Fruit fly (Drosophila melanogaster) whole organism, embryonic: ENCODE results near the gene CG5568.

Source experiments
- Abd-B ChIP-seq: fragments of 200-800 bp; sonication (Bioruptor generic); optimal IDR thresholded peaks from 2 replicates; lab custom pipeline; 2018; ENCODE audit warnings: missing biosample characterization, mild to moderate bottlenecking, missing genetic modification characterization, moderate library complexity
- B-H1 ChIP-seq: fragments of 200-800 bp; sonication (Bioruptor generic); IDR thresholded peaks from 3 replicates; pipeline ENCODE4 v1.3.6; 2022; ENCODE audit warnings: missing biosample characterization, missing genetic modification characterization
- Bgb ChIP-seq: fragments of 200-800 bp; sonication (Bioruptor generic); IDR thresholded peaks from 2 replicates; pipeline ENCODE4 v1.3.6; 2022; ENCODE audit warnings: missing biosample characterization, missing genetic modification characterization; ENCODE audit not compliant: partially characterized antibody
- CG10267 ChIP-seq: fragments of 200-800 bp; sonication (Bioruptor generic); optimal IDR thresholded peaks from 2 replicates; lab custom pipeline; 2018; ENCODE audit warnings: missing biosample characterization, mild to moderate bottlenecking, missing genetic modification characterization, moderate library complexity
- CG10654 ChIP-seq: fragments of 200-800 bp; sonication (Bioruptor generic); optimal IDR thresholded peaks from 2 replicates; lab custom pipeline; 2016; ENCODE audit warnings: missing biosample characterization, missing genetic modification characterization
- CG12104 ChIP-seq: fragments of 200-800 bp; sonication (Bioruptor generic); optimal IDR thresholded peaks from 3 replicates; lab custom pipeline; 2016; ENCODE audit warnings: missing biosample characterization, missing genetic modification characterization
- CG1233 ChIP-seq: fragments of 200-800 bp; sonication (Bioruptor generic); optimal IDR thresholded peaks from 4 replicates; lab custom pipeline; 2018; ENCODE audit warnings: missing biosample characterization, mild to moderate bottlenecking, missing genetic modification characterization
- CG14710 ChIP-seq: fragments of 200-800 bp; sonication (Bioruptor generic); optimal IDR thresholded peaks from 3 replicates; lab custom pipeline; 2019; ENCODE audit warnings: missing biosample characterization, mild to moderate bottlenecking, missing genetic modification characterization, moderate library complexity
- CG17802 ChIP-seq: fragments of 200-800 bp; sonication (Bioruptor generic); optimal IDR thresholded peaks from 2 replicates; lab custom pipeline; 2018; ENCODE audit warnings: missing biosample characterization, mild to moderate bottlenecking, missing genetic modification characterization, moderate library complexity
- CG18011 ChIP-seq: fragments of 200-800 bp; sonication (Bioruptor generic); optimal IDR thresholded peaks from 2 replicates; lab custom pipeline; 2017; ENCODE audit warnings: missing biosample characterization, missing genetic modification characterization, mild to moderate bottlenecking, moderate library complexity, missing genotype
- CG2712 ChIP-seq: fragments of 200-800 bp; optimal IDR thresholded peaks from 3 replicates; lab custom pipeline; 2019; ENCODE audit warnings: missing biosample characterization, mild to moderate bottlenecking, missing genetic modification characterization, moderate library complexity
- CG31224 ChIP-seq: fragments of 200-800 bp; sonication (Bioruptor generic); IDR thresholded peaks from 2 replicates; pipeline ENCODE4 v1.3.6; 2022; ENCODE audit warnings: missing biosample characterization, missing genetic modification characterization
- CG33213 ChIP-seq: fragments of 200-800 bp; sonication (Bioruptor generic); optimal IDR thresholded peaks from 3 replicates; lab custom pipeline; 2016; ENCODE audit warnings: missing biosample characterization, missing genetic modification characterization
- CG4820 ChIP-seq: fragments of 200-800 bp; sonication (Bioruptor generic); optimal IDR thresholded peaks from 3 replicates; lab custom pipeline; 2016; ENCODE audit warnings: missing biosample characterization, missing genetic modification characterization
- CG5953 ChIP-seq: fragments of 200-800 bp; sonication (Bioruptor generic); IDR thresholded peaks from 2 replicates; pipeline ENCODE4 v1.3.6; 2022; ENCODE audit warnings: missing biosample characterization, missing genetic modification characterization
- CG6791 ChIP-seq: fragments of 200-800 bp; sonication (Bioruptor generic); IDR thresholded peaks from 3 replicates; pipeline ENCODE4 v1.3.6; 2022; ENCODE audit warnings: missing biosample characterization, missing genetic modification characterization; ENCODE audit not compliant: partially characterized antibody
- CG7357 ChIP-seq: fragments of 200-800 bp; sonication (Bioruptor generic); IDR thresholded peaks from 3 replicates; pipeline ENCODE4 v1.3.6; 2022; ENCODE audit warnings: missing biosample characterization, missing genetic modification characterization
- CG7786 ChIP-seq: fragments of 200-800 bp; sonication (Bioruptor generic); optimal IDR thresholded peaks from 2 replicates; lab custom pipeline; 2016; ENCODE audit warnings: missing biosample characterization, missing genetic modification characterization
- CG8944 ChIP-seq: fragments of 200-800 bp; sonication (Bioruptor generic); optimal IDR thresholded peaks from 3 replicates; lab custom pipeline; 2016; ENCODE audit warnings: missing biosample characterization, missing genetic modification characterization
- Hey ChIP-seq: fragments of 200-800 bp; sonication (Bioruptor generic); optimal IDR thresholded peaks from 3 replicates; lab custom pipeline; 2018; ENCODE audit warnings: missing biosample characterization, mild to moderate bottlenecking, missing genetic modification characterization
- HmgD ChIP-seq: fragments of 200-800 bp; sonication (Bioruptor generic); optimal IDR thresholded peaks from 3 replicates; lab custom pipeline; 2016; ENCODE audit warnings: missing biosample characterization, missing genetic modification characterization
- HmgZ ChIP-seq: fragments of 200-800 bp; sonication (Bioruptor generic); optimal IDR thresholded peaks from 2 replicates; lab custom pipeline; 2018; ENCODE audit warnings: missing biosample characterization, mild to moderate bottlenecking, missing genetic modification characterization
- Max ChIP-seq: fragments of 200-800 bp; sonication (Bioruptor generic); optimal IDR thresholded peaks from 2 replicates; lab custom pipeline; 2016; ENCODE audit warnings: missing biosample characterization, mild to moderate bottlenecking, missing genetic modification characterization
- Med ChIP-seq: fragments of 200-800 bp; sonication (Bioruptor generic); peaks from one replicate; lab custom pipeline; 2016; ENCODE audit warnings: missing biosample characterization, missing genetic modification characterization, mild to moderate bottlenecking, inconsistent platforms, moderate library complexity
- Oaz ChIP-seq: fragments of 200-800 bp; sonication (Bioruptor generic); IDR thresholded peaks from 2 replicates; pipeline ENCODE4 v1.3.6; 2022; ENCODE audit warnings: missing biosample characterization, missing genetic modification characterization
- Usf ChIP-seq: fragments of 200-800 bp; sonication (Bioruptor generic); optimal IDR thresholded peaks from 2 replicates; lab custom pipeline; 2017; ENCODE audit warnings: missing genotype, missing biosample characterization, missing genetic modification characterization
- abd-A ChIP-seq: fragments of 200-800 bp; sonication (Bioruptor generic); optimal IDR thresholded peaks from 3 replicates; lab custom pipeline; 2019; ENCODE audit warnings: missing biosample characterization, mild to moderate bottlenecking, missing genetic modification characterization, moderate library complexity
- amos ChIP-seq: fragments of 200-800 bp; sonication (Bioruptor generic); IDR thresholded peaks from 2 replicates; pipeline ENCODE4 v1.3.6; 2022; ENCODE audit warnings: missing biosample characterization, missing genetic modification characterization; ENCODE audit not compliant: partially characterized antibody
- bbx ChIP-seq: fragments of 200-800 bp; sonication (Bioruptor generic); IDR thresholded peaks from 2 replicates; pipeline ENCODE4 v1.3.6; 2022; ENCODE audit warnings: missing biosample characterization, missing genetic modification characterization; ENCODE audit not compliant: partially characterized antibody
- crp ChIP-seq, 2 experiments: fragments of 200-800 bp; sonication (Bioruptor generic); optimal IDR thresholded peaks; 2 replicates in 1 of 2; 3 replicates in 1 of 2; lab custom pipeline; 2017; ENCODE audit warnings: missing biosample characterization in 2 of 2, missing genetic modification characterization in 2 of 2, mild to moderate bottlenecking in 1 of 2, moderate library complexity in 1 of 2
- disco-r ChIP-seq: fragments of 200-800 bp; sonication (Bioruptor generic); optimal IDR thresholded peaks from 2 replicates; lab custom pipeline; 2016; ENCODE audit warnings: missing biosample characterization, missing genetic modification characterization
- eve ChIP-seq, 2 experiments: fragments of >200 bp; optimal IDR thresholded peaks; 2 replicates each; lab custom pipeline; 2017; ENCODE audit warnings: missing biosample characterization in 2 of 2, missing genetic modification characterization in 2 of 2
- grau ChIP-seq: fragments of 200-800 bp; optimal IDR thresholded peaks from 3 replicates; lab custom pipeline; 2019; ENCODE audit warnings: missing biosample characterization, mild to moderate bottlenecking, missing genetic modification characterization, moderate library complexity
- ham ChIP-seq: fragments of 200-800 bp; sonication (Bioruptor generic); IDR thresholded peaks from 2 replicates; pipeline ENCODE4 v1.3.6; 2022; ENCODE audit warnings: missing biosample characterization, missing genetic modification characterization
- hb ChIP-seq: fragments of 200-800 bp; sonication (Bioruptor generic); IDR thresholded peaks from 3 replicates; pipeline ENCODE4 v1.3.6; 2022; ENCODE audit warnings: missing biosample characterization, missing genetic modification characterization; ENCODE audit not compliant: partially characterized antibody
- hth ChIP-seq: fragments of >200 bp; optimal IDR thresholded peaks from 2 replicates; lab custom pipeline; 2017; ENCODE audit warnings: inconsistent platforms
- kni ChIP-seq: fragments of 200-800 bp; sonication (Bioruptor generic); optimal IDR thresholded peaks from 3 replicates; lab custom pipeline; 2017; ENCODE audit warnings: mild to moderate bottlenecking, missing biosample characterization, missing genetic modification reagents, missing genetic modification characterization
- luna ChIP-seq: fragments of 200-800 bp; sonication (Bioruptor generic); optimal IDR thresholded peaks from 2 replicates; lab custom pipeline; 2016; ENCODE audit warnings: missing biosample characterization, missing genetic modification characterization
- nerfin-1 ChIP-seq: fragments of 200-800 bp; sonication (Bioruptor generic); optimal IDR thresholded peaks from 3 replicates; lab custom pipeline; 2019; ENCODE audit warnings: missing biosample characterization, mild to moderate bottlenecking, missing genetic modification characterization, moderate library complexity
- nmo ChIP-seq: fragments of 200-800 bp; sonication (Bioruptor generic); optimal IDR thresholded peaks from 2 replicates; lab custom pipeline; 2018; ENCODE audit warnings: missing biosample characterization, mild to moderate bottlenecking, missing genetic modification characterization, moderate library complexity
- pho ChIP-seq: fragments of 200-800 bp; sonication (Bioruptor generic); optimal IDR thresholded peaks from 2 replicates; lab custom pipeline; 2016; ENCODE audit warnings: missing biosample characterization, missing genetic modification characterization
- row ChIP-seq: fragments of 200-800 bp; sonication (Bioruptor generic); IDR thresholded peaks from 3 replicates; pipeline ENCODE4 v1.3.6; 2022; ENCODE audit warnings: missing biosample characterization, missing genetic modification characterization
- sens ChIP-seq: fragments of 200-800 bp; sonication (Bioruptor generic); peaks from one replicate; lab custom pipeline; 2016; ENCODE audit warnings: missing biosample characterization, missing genetic modification characterization
- sens-2 ChIP-seq: fragments of 200-800 bp; sonication (Bioruptor generic); IDR thresholded peaks from 2 replicates; pipeline ENCODE4 v1.3.6; 2022; ENCODE audit warnings: missing biosample characterization, missing genetic modification characterization
- tap ChIP-seq: fragments of 200-800 bp; optimal IDR thresholded peaks from 3 replicates; lab custom pipeline; 2019; ENCODE audit warnings: missing biosample characterization, mild to moderate bottlenecking, missing genetic modification characterization, moderate library complexity
- unc-4 ChIP-seq: fragments of 200-800 bp; sonication (Bioruptor generic); IDR thresholded peaks from 2 replicates; pipeline ENCODE4 v1.3.6; 2022; ENCODE audit warnings: missing biosample characterization, missing genetic modification characterization; ENCODE audit not compliant: partially characterized antibody
- vnd ChIP-seq: fragments of 200-800 bp; sonication (Bioruptor generic); IDR thresholded peaks from 3 replicates; pipeline ENCODE4 v1.3.6; 2022; ENCODE audit warnings: missing biosample characterization, missing genetic modification characterization; ENCODE audit not compliant: partially characterized antibody
- vvl ChIP-seq: fragments of 200-800 bp; sonication (Bioruptor generic); IDR thresholded peaks from 2 replicates; pipeline ENCODE4 v1.3.6; 2022; ENCODE audit warnings: missing biosample characterization, missing genetic modification characterization

CG5568 gene

dm6 chr3L:5897228-5897688 is 26.0 kb downstream of the CG5568 start, which contains the start of the genes PolE2 and CG5592 (continued):
- TF ChIP-seq amos (GFP tag; lab: Robert Waterston, UW) = peak; percentile 26; the same call in 1 of the 2 replicates
- peak; percentile 50 for TF ChIP-seq bbx (GFP tag; lab: Robert Waterston, UW)

- TF ChIP-seq abd-A (tag; lab: Kevin White, UChicago) (no peak), Oaz (GFP tag; lab: Robert Waterston, UW) (no peak), Bgb (GFP tag; lab: Robert Waterston, UW) (peak; percentile 37; the same call in 1 of the 2 replicates), CG6791 (GFP tag; lab: Robert Waterston, UW) (no peak), CG7786 (no peak), Med (GFP tag; lab: Kevin White, UChicago) (peak; percentile 83), HmgZ (tag; lab: Kevin White, UChicago) (peak; percentile 55), Hey (tag; lab: Kevin White, UChicago) (no peak), ham (GFP tag; lab: Robert Waterston, UW) (no peak), sens (GFP tag; lab: Kevin White, UChicago) (peak; percentile 39), disco-r (GFP tag; lab: Kevin White, UChicago) (no peak), CG2712 (peak; percentile 47), Usf (GFP tag; lab: Kevin White, UChicago) (no peak), CG33213 (GFP tag; lab: Kevin White, UChicago) (peak; percentile 22), CG1233 (no peak), CG10654 (GFP tag; lab: Kevin White, UChicago) (no peak), hth (no peak), row (0 out of 3 replicates have a peak, but pooled peaks have one; percentile 9), CG8944 (GFP tag; lab: Kevin White, UChicago) (no peak), unc-4 (0 out of 2 replicates have a peak, but pooled peaks have one; percentile 18), CG12104 (GFP tag; lab: Kevin White, UChicago) (no peak), CG17802 (tag; lab: Kevin White, UChicago) (no peak), grau (tag; lab: Kevin White, UChicago) (no peak), hb (GFP tag; lab: Robert Waterston, UW) (no peak), nmo (GFP tag; lab: Kevin White, UChicago) (peak; percentile 44), Max (GFP tag; lab: Kevin White, UChicago) (peak; percentile 96), vvl (GFP tag; lab: Robert Waterston, UW) (0 out of 2 replicates have a peak, but pooled peaks have one; percentile 11), crp (GFP tag; optimal IDR thresholded peaks at IDR 0.05; lab: Kevin White, UChicago) (no peak), CG31224 (GFP tag; lab: Robert Waterston, UW) (no peak), pho (GFP tag; lab: Kevin White, UChicago) (no peak), tap (no peak), CG10267 (tag; lab: Kevin White, UChicago) (no peak), kni (GFP tag; lab: Kevin White, UChicago) (no peak), luna (GFP tag; lab: Kevin White, UChicago) (no peak), nerfin-1 (tag; lab: Kevin White, UChicago) (no peak), Abd-B (GFP tag; lab: Kevin White, UChicago) (no peak), eve (GFP tag; optimal IDR thresholded peaks at IDR 0.05; lab: Kevin White, UChicago) (no peak), CG14710 (tag; lab: Kevin White, UChicago) (no peak), CG7357 (no peak), B-H1 (GFP tag; lab: Robert Waterston, UW) (no peak), HmgD (GFP tag; lab: Kevin White, UChicago) (peak; percentile 27), CG4820 (GFP tag; lab: Kevin White, UChicago) (no peak), sens-2 (no peak), vnd (GFP tag; lab: Robert Waterston, UW) (no peak), CG18011 (GFP tag; lab: Kevin White, UChicago) (no peak), CG5953 (no peak)
Measured at dm6 chr3L:5899305-5899704, 28.0 kb downstream of the CG5568 start, which contains the start of gene CG32409. CG32409 (plus strand) TSS chr3L:5899528.
